Worm (Caenorhabditis elegans): Measurements from ENCODE around the gene copz-1.
"Not testable (repeated sequence)": the region's sequence is repeated elsewhere in the genome, so short reads cannot be mapped to it uniquely, and the experiment has no call there.

Gene copz-1

ce11 chrII:10894996-10895395, 22.3 kb downstream of the copz-1 start, which contains the start of gene sra-10:
sra-10 (minus strand) TSS chrII:10895096.
- no peak for TF ChIP-seq W03F9.2 (tag; optimal IDR thresholded peaks at IDR 0.05)

ce11 chrII:10895959-10896358, 23.3 kb downstream of the copz-1 start:
- TF ChIP-seq dao-5 (tag; optimal IDR thresholded peaks at IDR 0.05): no peak
- no peak for TF ChIP-seq him-1 (tag; optimal IDR thresholded peaks at IDR 0.05)
- no peak for TF ChIP-seq W03F9.2 (tag; optimal IDR thresholded peaks at IDR 0.05)

ce11 chrII:10898998-10899397, 26.3 kb downstream of the copz-1 start:
- no peak for TF ChIP-seq W03F9.2 (tag; optimal IDR thresholded peaks at IDR 0.05)
- TF ChIP-seq him-1 (tag; optimal IDR thresholded peaks at IDR 0.05): no peak
- no peak for TF ChIP-seq dao-5 (tag; optimal IDR thresholded peaks at IDR 0.05)

ce11 chrII:10902104-10902503, 29.4 kb downstream of the copz-1 start, which contains the start of gene gly-1:
gly-1 (minus strand) TSS chrII:10902204.
- TF ChIP-seq W03F9.2 (tag; optimal IDR thresholded peaks at IDR 0.05) (no peak), dao-5 (tag; optimal IDR thresholded peaks at IDR 0.05) (no peak), him-1 (tag; optimal IDR thresholded peaks at IDR 0.05) (no peak)

- not testable (repeated sequence) for TF ChIP-seq him-1, dao-5, W03F9.2 (tag; optimal IDR thresholded peaks at IDR 0.05)
These were observed 31.7 kb downstream of the copz-1 start, which contains the start of gene sra-12 for ce11 chrII:10904379-10904778. sra-12 (minus strand) TSS chrII:10904479.

- TF ChIP-seq W03F9.2 (tag; optimal IDR thresholded peaks at IDR 0.05): no peak
- no peak for TF ChIP-seq him-1 (tag; optimal IDR thresholded peaks at IDR 0.05)
- no peak for TF ChIP-seq dao-5 (tag; optimal IDR thresholded peaks at IDR 0.05)
These were observed 37.5 kb downstream of the copz-1 start, which contains the start of gene sra-11 for ce11 chrII:10910219-10910618. sra-11 (minus strand) TSS chrII:10910319.

ce11 chrII:10912995-10913394, 40.3 kb downstream of the copz-1 start:
- no peak for TF ChIP-seq W03F9.2 (tag; optimal IDR thresholded peaks at IDR 0.05)
- no peak for TF ChIP-seq him-1 (tag; optimal IDR thresholded peaks at IDR 0.05)
- no peak for TF ChIP-seq dao-5 (tag; optimal IDR thresholded peaks at IDR 0.05)

- TF ChIP-seq dao-5 (tag; optimal IDR thresholded peaks at IDR 0.05) (no peak), him-1 (tag; optimal IDR thresholded peaks at IDR 0.05) (no peak), W03F9.2 (tag; optimal IDR thresholded peaks at IDR 0.05) (no peak)
These were observed 41.7 kb downstream of the copz-1 start, which contains the start of gene F44F4.15 for ce11 chrII:10914366-10914765. F44F4.15 (plus strand) TSS chrII:10914666.

ce11 chrII:10915732-10916131, 43.1 kb downstream of the copz-1 start, which contains the start of gene F44F4.9:
F44F4.9 (minus strand) TSS chrII:10915832.
- TF ChIP-seq him-1 (tag; optimal IDR thresholded peaks at IDR 0.05): no peak

- no peak for TF ChIP-seq W03F9.2 (tag; optimal IDR thresholded peaks at IDR 0.05)
- no peak for TF ChIP-seq dao-5 (tag; optimal IDR thresholded peaks at IDR 0.05)
- TF ChIP-seq him-1 (tag; optimal IDR thresholded peaks at IDR 0.05): no peak
These were observed 44.5 kb downstream of the copz-1 start, which contains the start of gene F44F4.10 for ce11 chrII:10917174-10917573. F44F4.10 (minus strand) TSS chrII:10917274.

ce11 chrII:10918293-10918756, 45.6 kb downstream of the copz-1 start, which contains the start of gene tba-4:
tba-4 (plus strand) TSS chrII:10918706.
- TF ChIP-seq him-1 (tag; optimal IDR thresholded peaks at IDR 0.05) (no peak), W03F9.2 (tag; optimal IDR thresholded peaks at IDR 0.05) (no peak), dao-5 (tag; optimal IDR thresholded peaks at IDR 0.05) (no peak)

- TF ChIP-seq dao-5, him-1, W03F9.2 (tag; optimal IDR thresholded peaks at IDR 0.05): not testable (repeated sequence)
These were observed 50.2 kb downstream of the copz-1 start, which contains the start of gene Y19D2B.1 for ce11 chrII:10922874-10923273. Y19D2B.1 (minus strand) TSS chrII:10922974.

Measured in whole organism, L4/young adult.